Fruit fly (Drosophila melanogaster) whole organism, embryonic: ENCODE results near the gene CG5225.
A peak's percentile ranks its signal among the peaks of the same experiment; 100 is the strongest.

Source experiments
- B-H2 ChIP-seq: fragments of 200-800 bp; sonication (Bioruptor generic); optimal IDR thresholded peaks from 2 replicates; lab custom pipeline; 2018; ENCODE audit warnings: missing biosample characterization, mild to moderate bottlenecking, missing genetic modification characterization
- CG12104 ChIP-seq: fragments of 200-800 bp; sonication (Bioruptor generic); optimal IDR thresholded peaks from 3 replicates; lab custom pipeline; 2016; ENCODE audit warnings: missing biosample characterization, missing genetic modification characterization
- CG12391 ChIP-seq: fragments of 200-800 bp; sonication (Bioruptor generic); optimal IDR thresholded peaks from 3 replicates; lab custom pipeline; 2018; ENCODE audit warnings: missing biosample characterization, mild to moderate bottlenecking, missing genetic modification characterization, moderate library complexity
- CG12769 ChIP-seq: fragments of 200-800 bp; sonication (Bioruptor generic); optimal IDR thresholded peaks from 2 replicates; lab custom pipeline; 2019; ENCODE audit warnings: missing biosample characterization, mild to moderate bottlenecking, missing genetic modification characterization, moderate library complexity
- CG13287 ChIP-seq: fragments of 200-800 bp; sonication (Bioruptor generic); IDR thresholded peaks from 2 replicates; pipeline ENCODE4 v1.3.6; 2022; ENCODE audit warnings: missing biosample characterization, missing genetic modification characterization; ENCODE audit not compliant: partially characterized antibody
- CG13624 ChIP-seq: fragments of 200-800 bp; sonication (Bioruptor generic); optimal IDR thresholded peaks from 2 replicates; lab custom pipeline; 2016; ENCODE audit warnings: missing biosample characterization, missing genetic modification characterization
- CG14050 ChIP-seq: fragments of 200-800 bp; sonication (Bioruptor generic); IDR thresholded peaks from 3 replicates; pipeline ENCODE4 v1.3.6; 2022; ENCODE audit warnings: missing biosample characterization, missing genetic modification characterization
- CG15073 ChIP-seq: fragments of 200-800 bp; sonication (Bioruptor generic); optimal IDR thresholded peaks from 2 replicates; lab custom pipeline; 2016; ENCODE audit warnings: missing biosample characterization, missing genetic modification characterization
- CG15514 ChIP-seq: fragments of 200-800 bp; sonication (Bioruptor generic); optimal IDR thresholded peaks from 3 replicates; lab custom pipeline; 2017; ENCODE audit warnings: missing biosample characterization, missing genetic modification characterization, mild to moderate bottlenecking, moderate library complexity, missing genetic modification reagents
- CG17361 ChIP-seq: fragments of 200-800 bp; sonication (Bioruptor generic); IDR thresholded peaks from 3 replicates; pipeline ENCODE4 v1.3.6; 2022; ENCODE audit warnings: missing biosample characterization, missing genetic modification characterization
- CG17802 ChIP-seq: fragments of 200-800 bp; sonication (Bioruptor generic); optimal IDR thresholded peaks from 2 replicates; lab custom pipeline; 2018; ENCODE audit warnings: missing biosample characterization, mild to moderate bottlenecking, missing genetic modification characterization, moderate library complexity
- CG2889 ChIP-seq: fragments of 200-800 bp; sonication (Bioruptor generic); IDR thresholded peaks from 3 replicates; pipeline ENCODE4 v1.3.6; 2022; ENCODE audit warnings: missing biosample characterization, missing genetic modification characterization
- CG32532 ChIP-seq: fragments of 200-800 bp; sonication (Bioruptor generic); IDR thresholded peaks from 2 replicates; pipeline ENCODE4 v1.3.6; 2022; ENCODE audit warnings: missing biosample characterization, missing genetic modification characterization
- CG33213 ChIP-seq: fragments of 200-800 bp; sonication (Bioruptor generic); optimal IDR thresholded peaks from 3 replicates; lab custom pipeline; 2016; ENCODE audit warnings: missing biosample characterization, missing genetic modification characterization
- CG4404 ChIP-seq: fragments of 200-800 bp; sonication (Bioruptor generic); IDR thresholded peaks from 2 replicates; pipeline ENCODE4 v1.3.6; 2022; ENCODE audit warnings: missing biosample characterization, missing genetic modification characterization
- CG4617 ChIP-seq: fragments of 200-800 bp; sonication (Bioruptor generic); optimal IDR thresholded peaks from 3 replicates; lab custom pipeline; 2016; ENCODE audit warnings: missing biosample characterization, missing genetic modification characterization, borderline replicate concordance
- CG4707 ChIP-seq: fragments of 200-800 bp; sonication (Bioruptor generic); optimal IDR thresholded peaks from 2 replicates; lab custom pipeline; 2018; ENCODE audit warnings: missing biosample characterization, mild to moderate bottlenecking, missing genetic modification characterization, moderate library complexity
- CG7963 ChIP-seq: fragments of 200-800 bp; sonication (Bioruptor generic); IDR thresholded peaks from 3 replicates; pipeline ENCODE4 v1.3.6; 2022; ENCODE audit warnings: missing biosample characterization, missing genetic modification characterization; ENCODE audit not compliant: partially characterized antibody
- CG8924 ChIP-seq: fragments of 200-800 bp; optimal IDR thresholded peaks from 3 replicates; lab custom pipeline; 2019; ENCODE audit warnings: missing biosample characterization, mild to moderate bottlenecking, missing genetic modification characterization, moderate library complexity
- Dip2 ChIP-seq: fragments of 200-800 bp; sonication (Bioruptor generic); IDR thresholded peaks from 2 replicates; pipeline ENCODE4 v1.3.6; 2022; ENCODE audit warnings: missing biosample characterization, missing genetic modification characterization
- Hr3 ChIP-seq: fragments of 200-800 bp; sonication (Bioruptor generic); optimal IDR thresholded peaks from 3 replicates; lab custom pipeline; 2016; ENCODE audit warnings: missing biosample characterization, missing genetic modification characterization
- Meics ChIP-seq: fragments of 200-800 bp; sonication (Bioruptor generic); optimal IDR thresholded peaks from 2 replicates; lab custom pipeline; 2017; ENCODE audit warnings: missing biosample characterization, mild to moderate bottlenecking, missing genetic modification characterization
- Rx ChIP-seq: fragments of 200-800 bp; sonication (Bioruptor generic); IDR thresholded peaks from 2 replicates; pipeline ENCODE4 v1.3.6; 2022; ENCODE audit warnings: missing biosample characterization, missing genetic modification characterization
- Trl ChIP-seq, 3 experiments: fragments of >200 bp in 2 of 3; fragments of 200-800 bp in 1 of 3; sonication (Bioruptor generic) in 1 of 3; optimal IDR thresholded peaks; 2 replicates in 1 of 3; 3 replicates in 2 of 3; lab custom pipeline; 2016 to 2017; ENCODE audit warnings: missing biosample characterization in 1 of 3, missing genetic modification characterization in 1 of 3
- YL-1 ChIP-seq: fragments of 200-800 bp; sonication (Bioruptor generic); optimal IDR thresholded peaks from 3 replicates; lab custom pipeline; 2017; ENCODE audit warnings: missing biosample characterization, mild to moderate bottlenecking, missing genetic modification characterization
- ab ChIP-seq: fragments of 200-800 bp; sonication (Bioruptor generic); optimal IDR thresholded peaks from 2 replicates; lab custom pipeline; 2016; ENCODE audit warnings: missing biosample characterization, missing genetic modification characterization
- ash1 ChIP-seq: fragments of 200-800 bp; sonication (Bioruptor generic); optimal IDR thresholded peaks from 2 replicates; lab custom pipeline; 2018; ENCODE audit warnings: missing biosample characterization, mild to moderate bottlenecking, missing genetic modification characterization
- br ChIP-seq: fragments of >200 bp; optimal IDR thresholded peaks from 2 replicates; lab custom pipeline; 2017
- btn ChIP-seq: fragments of 200-800 bp; sonication (Bioruptor generic); optimal IDR thresholded peaks from 2 replicates; lab custom pipeline; 2016; ENCODE audit warnings: missing biosample characterization, missing genetic modification characterization
- cato ChIP-seq: fragments of 200-800 bp; sonication (Bioruptor generic); optimal IDR thresholded peaks from 2 replicates; lab custom pipeline; 2016; ENCODE audit warnings: missing biosample characterization, missing genetic modification characterization, borderline replicate concordance
- chif ChIP-seq, 2 experiments: fragments of 200-800 bp; sonication (Bioruptor generic); optimal IDR thresholded peaks; 3 replicates each; lab custom pipeline; 2016; ENCODE audit warnings: missing biosample characterization in 2 of 2, missing genetic modification characterization in 2 of 2
- fd96Cb ChIP-seq: fragments of 200-800 bp; sonication (Bioruptor generic); optimal IDR thresholded peaks from 2 replicates; lab custom pipeline; 2018; ENCODE audit warnings: missing biosample characterization, mild to moderate bottlenecking, missing genetic modification characterization, moderate library complexity
- ftz-f1 ChIP-seq: fragments of 200-800 bp; sonication (Bioruptor generic); optimal IDR thresholded peaks from 2 replicates; lab custom pipeline; 2016; ENCODE audit warnings: missing biosample characterization, missing genetic modification characterization
- grn ChIP-seq: fragments of 200-800 bp; sonication (Bioruptor generic); optimal IDR thresholded peaks from 3 replicates; lab custom pipeline; 2017; ENCODE audit warnings: missing biosample characterization, missing genetic modification characterization
- gsb ChIP-seq: fragments of 200-800 bp; sonication (Bioruptor generic); IDR thresholded peaks from 2 replicates; pipeline ENCODE4 v1.3.6; 2022; ENCODE audit warnings: missing biosample characterization, missing genetic modification characterization
- h ChIP-seq: fragments of >200 bp; optimal IDR thresholded peaks from 2 replicates; lab custom pipeline; 2017
- ham ChIP-seq: fragments of 200-800 bp; sonication (Bioruptor generic); IDR thresholded peaks from 2 replicates; pipeline ENCODE4 v1.3.6; 2022; ENCODE audit warnings: missing biosample characterization, missing genetic modification characterization
- kay ChIP-seq: fragments of 200-800 bp; sonication (Bioruptor generic); optimal IDR thresholded peaks from 2 replicates; lab custom pipeline; 2016; ENCODE audit warnings: missing biosample characterization, missing genetic modification characterization
- oc ChIP-seq: fragments of 200-800 bp; sonication (Bioruptor generic); optimal IDR thresholded peaks from 2 replicates; lab custom pipeline; 2018; ENCODE audit warnings: missing biosample characterization, mild to moderate bottlenecking, missing genetic modification characterization, moderate library complexity
- onecut ChIP-seq: fragments of 200-800 bp; sonication (Bioruptor generic); IDR thresholded peaks from 2 replicates; pipeline ENCODE4 v1.3.6; 2022; ENCODE audit warnings: missing biosample characterization, missing genetic modification characterization
- pb ChIP-seq: fragments of 200-800 bp; sonication (Bioruptor generic); optimal IDR thresholded peaks from 3 replicates; lab custom pipeline; 2016; ENCODE audit warnings: missing biosample characterization, missing genetic modification characterization
- pita ChIP-seq: fragments of 200-800 bp; sonication (Bioruptor generic); optimal IDR thresholded peaks from 2 replicates; lab custom pipeline; 2017; ENCODE audit warnings: missing biosample characterization, mild to moderate bottlenecking, missing genetic modification characterization
- pum ChIP-seq: fragments of 200-800 bp; sonication (Bioruptor generic); optimal IDR thresholded peaks from 2 replicates; lab custom pipeline; 2016; ENCODE audit warnings: missing biosample characterization, missing genetic modification characterization
- pzg ChIP-seq: fragments of 200-800 bp; sonication (Bioruptor generic); optimal IDR thresholded peaks from 3 replicates; lab custom pipeline; 2018; ENCODE audit warnings: missing biosample characterization, mild to moderate bottlenecking, missing genetic modification characterization, moderate library complexity
- salm ChIP-seq: fragments of 200-800 bp; sonication (Bioruptor generic); optimal IDR thresholded peaks from 2 replicates; lab custom pipeline; 2018; ENCODE audit warnings: missing biosample characterization, mild to moderate bottlenecking, missing genetic modification characterization
- schlank ChIP-seq: fragments of 200-800 bp; sonication (Bioruptor generic); optimal IDR thresholded peaks from 2 replicates; lab custom pipeline; 2018; ENCODE audit warnings: missing biosample characterization, mild to moderate bottlenecking, missing genetic modification characterization
- sim ChIP-seq: fragments of 200-800 bp; sonication (Bioruptor generic); IDR thresholded peaks from 2 replicates; pipeline ENCODE4 v1.3.6; 2022; ENCODE audit warnings: missing biosample characterization, missing genetic modification characterization
- sug ChIP-seq: fragments of 200-800 bp; optimal IDR thresholded peaks from 2 replicates; lab custom pipeline; 2019; ENCODE audit warnings: missing biosample characterization, mild to moderate bottlenecking, missing genetic modification characterization, moderate library complexity
- toy ChIP-seq: fragments of 200-800 bp; sonication (Bioruptor generic); IDR thresholded peaks from 2 replicates; pipeline ENCODE4 v1.3.6; 2022; ENCODE audit warnings: missing biosample characterization, missing genetic modification characterization
- zen ChIP-seq: fragments of 200-800 bp; sonication (Bioruptor generic); optimal IDR thresholded peaks from 3 replicates; lab custom pipeline; 2018; ENCODE audit warnings: missing biosample characterization, mild to moderate bottlenecking, missing genetic modification characterization, moderate library complexity

CG5225 gene

dm6 chr3R:17078961-17079858, 50.7 kb downstream of the CG5225 start (continued):
- TF ChIP-seq pum (GFP tag; lab: Kevin White, UChicago) = no peak
- no peak for TF ChIP-seq salm (tag; lab: Kevin White, UChicago)
- no peak for TF ChIP-seq CG14050 (GFP tag; lab: Robert Waterston, UW)
- no peak for TF ChIP-seq CG4404 (GFP tag; lab: Robert Waterston, UW)
- no peak for TF ChIP-seq CG15514 (GFP tag; lab: Kevin White, UChicago)
- no peak for TF ChIP-seq CG17361
- no peak for TF ChIP-seq CG7963
- no peak for TF ChIP-seq CG15073 (GFP tag; lab: Kevin White, UChicago)
- no peak for TF ChIP-seq sim (GFP tag; lab: Robert Waterston, UW)
- no peak for TF ChIP-seq h
- peak; percentile 46 for TF ChIP-seq CG4707 (GFP tag; lab: Kevin White, UChicago)
- no peak for TF ChIP-seq CG2889 (GFP tag; lab: Robert Waterston, UW)
- no peak for TF ChIP-seq CG13624 (GFP tag; lab: Kevin White, UChicago)
- TF ChIP-seq CG8924 (tag; lab: Kevin White, UChicago) = peak; percentile 62
- no peak for TF ChIP-seq pzg (GFP tag; lab: Kevin White, UChicago)
- peak; percentile 69 for TF ChIP-seq CG12769 (tag; lab: Kevin White, UChicago)
- TF ChIP-seq chif (GFP tag; optimal IDR thresholded peaks at IDR 0.05; lab: Kevin White, UChicago) = no peak
- TF ChIP-seq toy (GFP tag; lab: Robert Waterston, UW) = no peak
- no peak for TF ChIP-seq Rx (GFP tag; lab: Robert Waterston, UW)
- TF ChIP-seq btn (GFP tag; lab: Kevin White, UChicago) = no peak
- no peak for TF ChIP-seq CG12104 (GFP tag; lab: Kevin White, UChicago)
- TF ChIP-seq CG4617 (GFP tag; lab: Kevin White, UChicago) = no peak
- no peak for TF ChIP-seq fd96Cb (tag; lab: Kevin White, UChicago)
- no peak for TF ChIP-seq pb (GFP tag; lab: Kevin White, UChicago)
- TF ChIP-seq CG13287 (GFP tag; lab: Robert Waterston, UW) = no peak; the same call in 1 of the 2 replicates
- peak; percentile 13 for TF ChIP-seq YL-1 (GFP tag; lab: Kevin White, UChicago)
- no peak for TF ChIP-seq Dip2 (GFP tag; lab: Robert Waterston, UW)
- no peak for TF ChIP-seq gsb (GFP tag; lab: Robert Waterston, UW)
- TF ChIP-seq grn (GFP tag; lab: Kevin White, UChicago) = peak; percentile 26
- no peak for TF ChIP-seq CG17802 (tag; lab: Kevin White, UChicago)
- no peak for TF ChIP-seq pita
- no peak for TF ChIP-seq zen (tag; lab: Kevin White, UChicago)
- TF ChIP-seq schlank (tag; lab: Kevin White, UChicago) = peak; percentile 25
- TF ChIP-seq oc (tag; lab: Kevin White, UChicago) = no peak
- peak; percentile 11 for TF ChIP-seq ash1 (GFP tag; lab: Kevin White, UChicago)
- peak; percentile 7 for TF ChIP-seq kay
- TF ChIP-seq Hr3 = no peak
- TF ChIP-seq CG33213 (GFP tag; lab: Kevin White, UChicago) = no peak
- TF ChIP-seq CG12391 = no peak
- no peak for TF ChIP-seq CG32532
- peak; percentile 86 for TF ChIP-seq sug (tag; lab: Kevin White, UChicago)
- peak in 1 of 2 experiments; percentile 14 for TF ChIP-seq Trl (optimal IDR thresholded peaks at IDR 0.05; lab: Kevin White, UChicago)
- TF ChIP-seq Trl (GFP tag; optimal IDR thresholded peaks at IDR 0.05; lab: Kevin White, UChicago) = no peak
- TF ChIP-seq cato (GFP tag; lab: Kevin White, UChicago) = no peak
- TF ChIP-seq br (lab: Kevin White, UChicago) = no peak
- peak; percentile 42 for TF ChIP-seq Meics (GFP tag; lab: Kevin White, UChicago)
- no peak for TF ChIP-seq B-H2 (GFP tag; lab: Kevin White, UChicago)
- no peak for TF ChIP-seq ham
- no peak for TF ChIP-seq onecut (GFP tag; lab: Robert Waterston, UW)
- no peak for TF ChIP-seq ab (GFP tag; lab: Kevin White, UChicago)
- TF ChIP-seq ftz-f1 (GFP tag; lab: Kevin White, UChicago) = peak; percentile 56
